Worm (Caenorhabditis elegans): ENCODE measurements around the gene gst-9.

- TF ChIP-seq ham-2 (GFP tag; optimal IDR thresholded peaks at IDR 0.05): no peak
- peak; percentile 46 for TF ChIP-seq mep-1 (tag; optimal IDR thresholded peaks at IDR 0.05)
- no peak for TF ChIP-seq lin-13 (tag; optimal IDR thresholded peaks at IDR 0.05)
Observed at ce11 chrII:4902035-4902434, 10.7 kb downstream of the gst-9 start, which contains the start of gene R05F9.9.

All from whole organism, mixed stage, embryonic.